Worm (Caenorhabditis elegans): Measurements from ENCODE around the gene rpb-6.

The rpb-6 gene

ce11 chrII:10558962-10559415, 20.2 kb upstream of the rpb-6 start:
- TF ChIP-seq hnd-1 (tag; optimal IDR thresholded peaks at IDR 0.05), result no peak
- no peak for TF ChIP-seq F13C5.2 (tag; optimal IDR thresholded peaks at IDR 0.05)
- TF ChIP-seq ets-7 (tag; optimal IDR thresholded peaks at IDR 0.05), result no peak
- no peak for TF ChIP-seq B0310.2 (tag; optimal IDR thresholded peaks at IDR 0.05)
- TF ChIP-seq tra-4 (tag; optimal IDR thresholded peaks at IDR 0.05), result no peak
- no peak for TF ChIP-seq ceh-36 (tag; optimal IDR thresholded peaks at IDR 0.05)
- TF ChIP-seq tbx-37 (GFP tag; conservative IDR thresholded peaks at IDR 0.05), result no peak
- no peak for TF ChIP-seq flt-1 (GFP tag; IDR thresholded peaks at IDR 0.05)

ce11 chrII:10559671-10560184, 19.5 kb upstream of the rpb-6 start:
- TF ChIP-seq aly-1 (tag; optimal IDR thresholded peaks at IDR 0.05) (no peak), tra-4 (tag; optimal IDR thresholded peaks at IDR 0.05) (no peak), sea-1 (GFP tag; conservative IDR thresholded peaks at IDR 0.05) (no peak), B0310.2 (tag; optimal IDR thresholded peaks at IDR 0.05) (no peak), scrt-1 (GFP tag; IDR thresholded peaks at IDR 0.05) (no peak), hnd-1 (tag; optimal IDR thresholded peaks at IDR 0.05) (no peak), pes-1 (GFP tag; IDR thresholded peaks at IDR 0.05) (no peak), ama-1 (optimal IDR thresholded peaks at IDR 0.05) (no peak), hmg-4 (GFP tag; optimal IDR thresholded peaks at IDR 0.05) (no peak)

- TF ChIP-seq ets-7 (tag; optimal IDR thresholded peaks at IDR 0.05) (peak; percentile 45), tbx-11 (GFP tag; IDR thresholded peaks at IDR 0.05) (peak; percentile 57; the same call in 1 of the 2 replicates), scrt-1 (GFP tag; IDR thresholded peaks at IDR 0.05) (peak; percentile 57; the same call in 1 of the 2 replicates), hmbx-1 (tag; optimal IDR thresholded peaks at IDR 0.05) (peak; percentile 51), tra-4 (tag; optimal IDR thresholded peaks at IDR 0.05) (peak; percentile 60), hnd-1 (tag; optimal IDR thresholded peaks at IDR 0.05) (peak; percentile 42), hmg-4 (GFP tag; optimal IDR thresholded peaks at IDR 0.05) (peak; percentile 65), B0310.2 (tag; optimal IDR thresholded peaks at IDR 0.05) (peak; percentile 74), ceh-13 (GFP tag; optimal IDR thresholded peaks at IDR 0.05) (peak; percentile 47), pes-1 (GFP tag; IDR thresholded peaks at IDR 0.05) (peak; percentile 82), flt-1 (GFP tag; IDR thresholded peaks at IDR 0.05) (peak; percentile 81), tbx-37 (GFP tag; conservative IDR thresholded peaks at IDR 0.05) (peak; percentile 75), sea-1 (GFP tag; conservative IDR thresholded peaks at IDR 0.05) (peak; percentile 86), ama-1 (optimal IDR thresholded peaks at IDR 0.05) (no peak), F13C5.2 (tag; optimal IDR thresholded peaks at IDR 0.05) (peak; percentile 99), aly-1 (tag; optimal IDR thresholded peaks at IDR 0.05) (no peak), ceh-36 (tag; optimal IDR thresholded peaks at IDR 0.05) (peak; percentile 54)
Observed at ce11 chrII:10563368-10563767, 15.8 kb upstream of the rpb-6 start, which contains the start of gene cdc-48.1. TSS of gene cdc-48.1 (minus strand) at chrII:10563407.

- TF ChIP-seq ceh-36 (tag; optimal IDR thresholded peaks at IDR 0.05) (no peak), tbx-11 (GFP tag; IDR thresholded peaks at IDR 0.05) (no peak), hmbx-1 (tag; optimal IDR thresholded peaks at IDR 0.05) (no peak)
Observed at ce11 chrII:10564578-10564977, 14.6 kb upstream of the rpb-6 start, which contains the start of the genes C06A1.6 and C06A1.7. TSS of gene C06A1.6 (minus strand) at chrII:10564678. TSS of gene C06A1.7 (plus strand) at chrII:10564891.

- no peak for TF ChIP-seq ceh-36 (tag; optimal IDR thresholded peaks at IDR 0.05)
- TF ChIP-seq hmbx-1 (tag; optimal IDR thresholded peaks at IDR 0.05), result no peak
- TF ChIP-seq flt-1 (GFP tag; IDR thresholded peaks at IDR 0.05), result no peak
- TF ChIP-seq tra-4 (tag; optimal IDR thresholded peaks at IDR 0.05), result no peak
- no peak for TF ChIP-seq aly-1 (tag; optimal IDR thresholded peaks at IDR 0.05)
Observed at ce11 chrII:10566458-10566857, 12.7 kb upstream of the rpb-6 start.

- TF ChIP-seq hnd-1 (tag; optimal IDR thresholded peaks at IDR 0.05) (no peak), scrt-1 (GFP tag; IDR thresholded peaks at IDR 0.05) (no peak), tbx-37 (GFP tag; conservative IDR thresholded peaks at IDR 0.05) (no peak), sea-1 (GFP tag; conservative IDR thresholded peaks at IDR 0.05) (no peak), flt-1 (GFP tag; IDR thresholded peaks at IDR 0.05) (no peak)
Observed at ce11 chrII:10569498-10569897, 9.7 kb upstream of the rpb-6 start.

- no peak for TF ChIP-seq tbx-11 (GFP tag; IDR thresholded peaks at IDR 0.05)
- no peak for TF ChIP-seq ets-7 (tag; optimal IDR thresholded peaks at IDR 0.05)
- no peak for TF ChIP-seq tbx-37 (GFP tag; conservative IDR thresholded peaks at IDR 0.05)
- TF ChIP-seq hmbx-1 (tag; optimal IDR thresholded peaks at IDR 0.05), result no peak
- no peak for TF ChIP-seq ceh-36 (tag; optimal IDR thresholded peaks at IDR 0.05)
- no peak for TF ChIP-seq scrt-1 (GFP tag; IDR thresholded peaks at IDR 0.05)
- no peak for TF ChIP-seq pes-1 (GFP tag; IDR thresholded peaks at IDR 0.05)
- no peak for TF ChIP-seq tra-4 (tag; optimal IDR thresholded peaks at IDR 0.05)
- no peak for TF ChIP-seq flt-1 (GFP tag; IDR thresholded peaks at IDR 0.05)
- no peak for TF ChIP-seq B0310.2 (tag; optimal IDR thresholded peaks at IDR 0.05)
- TF ChIP-seq F13C5.2 (tag; optimal IDR thresholded peaks at IDR 0.05), result no peak
- TF ChIP-seq hnd-1 (tag; optimal IDR thresholded peaks at IDR 0.05), result no peak
- no peak for TF ChIP-seq hmg-4 (GFP tag; optimal IDR thresholded peaks at IDR 0.05)
- no peak for TF ChIP-seq ceh-13 (GFP tag; optimal IDR thresholded peaks at IDR 0.05)
- no peak for TF ChIP-seq ama-1 (optimal IDR thresholded peaks at IDR 0.05)
- TF ChIP-seq sea-1 (GFP tag; conservative IDR thresholded peaks at IDR 0.05), result no peak
- TF ChIP-seq aly-1 (tag; optimal IDR thresholded peaks at IDR 0.05), result no peak
Observed at ce11 chrII:10570302-10570701, 8.9 kb upstream of the rpb-6 start, which contains the start of gene txt-13. TSS of gene txt-13 (plus strand) at chrII:10570602.

- TF ChIP-seq ceh-36 (tag; optimal IDR thresholded peaks at IDR 0.05) (no peak), B0310.2 (tag; optimal IDR thresholded peaks at IDR 0.05) (no peak), tbx-37 (GFP tag; conservative IDR thresholded peaks at IDR 0.05) (no peak), flt-1 (GFP tag; IDR thresholded peaks at IDR 0.05) (no peak), tbx-11 (GFP tag; IDR thresholded peaks at IDR 0.05) (no peak), ets-7 (tag; optimal IDR thresholded peaks at IDR 0.05) (no peak)
Observed at ce11 chrII:10571967-10572366, 7.2 kb upstream of the rpb-6 start, which contains the start of gene C06A1.3. TSS of gene C06A1.3 (plus strand) at chrII:10572267.
